ENCODE assay signal across 2 fruit fly cellular contexts in genomic region chr3R:24717289-24717688, dm6.
TF ChIP-seq lines count a peak whose summit lies in the region.

Gene Polr2L (plus strand): TSS chr3R:24717511.

- no peak for TF ChIP-seq CTCF in whole organism, embryonic (GFP tag; optimal IDR thresholded peaks at IDR 0.05; lab: Kevin White, UChicago)

TF ChIP-seq in whole organism, embryonic, 481 proteins besides CTCF, POLR2A, EP300 and RAD21 (continues in another document):
- TF ChIP-seq CG6765 (GFP tag; optimal IDR thresholded peaks at IDR 0.05; lab: Kevin White, UChicago): no peak
- TF ChIP-seq Nf-YA (GFP tag; IDR thresholded peaks at IDR 0.05; lab: Robert Waterston, UW): no peak
- TF ChIP-seq CG10321 (GFP tag; IDR thresholded peaks at IDR 0.05; lab: Robert Waterston, UW): no peak
- no peak for TF ChIP-seq wek (GFP tag; optimal IDR thresholded peaks at IDR 0.05; lab: Kevin White, UChicago)
- no peak for TF ChIP-seq CG7928 (GFP tag; optimal IDR thresholded peaks at IDR 0.05; lab: Kevin White, UChicago)
- no peak for TF ChIP-seq CG9817 (tag; optimal IDR thresholded peaks at IDR 0.05; lab: Kevin White, UChicago)
- TF ChIP-seq CG12659 (GFP tag; optimal IDR thresholded peaks at IDR 0.05; lab: Kevin White, UChicago): no peak
- no peak for TF ChIP-seq CG17829 (tag; optimal IDR thresholded peaks at IDR 0.05; lab: Kevin White, UChicago)
- TF ChIP-seq bigmax (GFP tag; optimal IDR thresholded peaks at IDR 0.05; lab: Kevin White, UChicago): no peak
- peak; percentile 50 for TF ChIP-seq CG2116 (GFP tag; optimal IDR thresholded peaks at IDR 0.05; lab: Kevin White, UChicago)
- TF ChIP-seq sug (tag; optimal IDR thresholded peaks at IDR 0.05; lab: Kevin White, UChicago): no peak
- peak; percentile 70 for TF ChIP-seq Dp (GFP tag; optimal IDR thresholded peaks at IDR 0.05; lab: Kevin White, UChicago)
- no peak for TF ChIP-seq NK7.1 (GFP tag; optimal IDR thresholded peaks at IDR 0.05; lab: Kevin White, UChicago)
- no peak for TF ChIP-seq ATbp (GFP tag; optimal IDR thresholded peaks at IDR 0.05; lab: Kevin White, UChicago)
- no peak for TF ChIP-seq Usf (GFP tag; optimal IDR thresholded peaks at IDR 0.05; lab: Kevin White, UChicago)
- no peak for TF ChIP-seq CG8359 (GFP tag; optimal IDR thresholded peaks at IDR 0.05; lab: Kevin White, UChicago; ENCODE audit: borderline replicate concordance)
- TF ChIP-seq phol (tag; optimal IDR thresholded peaks at IDR 0.05; lab: Kevin White, UChicago): no peak
- TF ChIP-seq CG11093 (GFP tag; IDR thresholded peaks at IDR 0.05; lab: Robert Waterston, UW): no peak
- no peak for TF ChIP-seq CG3847 (GFP tag; IDR thresholded peaks at IDR 0.05; lab: Robert Waterston, UW)
- TF ChIP-seq slou (GFP tag; optimal IDR thresholded peaks at IDR 0.05; lab: Kevin White, UChicago): no peak
- no peak for TF ChIP-seq D19A (tag; optimal IDR thresholded peaks at IDR 0.05; lab: Kevin White, UChicago)
- TF ChIP-seq Hey (tag; optimal IDR thresholded peaks at IDR 0.05; lab: Kevin White, UChicago): no peak
- TF ChIP-seq az2 (GFP tag; optimal IDR thresholded peaks at IDR 0.05; lab: Kevin White, UChicago): no peak
- no peak for TF ChIP-seq CG6175 (GFP tag; IDR thresholded peaks at IDR 0.05; lab: Robert Waterston, UW)
- no peak for TF ChIP-seq prd (optimal IDR thresholded peaks at IDR 0.05; lab: Kevin White, UChicago)
- TF ChIP-seq prd (GFP tag; IDR thresholded peaks at IDR 0.05; lab: Robert Waterston, UW): no peak
- no peak for TF ChIP-seq CG15514 (GFP tag; optimal IDR thresholded peaks at IDR 0.05; lab: Kevin White, UChicago)
- no peak for TF ChIP-seq CG43689 (GFP tag; IDR thresholded peaks at IDR 0.05; lab: Robert Waterston, UW)
- TF ChIP-seq Mad (GFP tag; optimal IDR thresholded peaks at IDR 0.05; lab: Kevin White, UChicago): no peak
- TF ChIP-seq CG31441 (GFP tag; IDR thresholded peaks at IDR 0.05; lab: Robert Waterston, UW): no peak
- no peak for TF ChIP-seq TFAM (GFP tag; optimal IDR thresholded peaks at IDR 0.05; lab: Kevin White, UChicago)
- TF ChIP-seq salm (tag; optimal IDR thresholded peaks at IDR 0.05; lab: Kevin White, UChicago): no peak
- TF ChIP-seq sob (GFP tag; IDR thresholded peaks at IDR 0.05; lab: Robert Waterston, UW): no peak
- TF ChIP-seq HLH3B (GFP tag; IDR thresholded peaks at IDR 0.05; lab: Robert Waterston, UW): no peak
- TF ChIP-seq sqz (GFP tag; optimal IDR thresholded peaks at IDR 0.05; lab: Kevin White, UChicago): no peak
- TF ChIP-seq CG11723 (GFP tag; optimal IDR thresholded peaks at IDR 0.05; lab: Kevin White, UChicago): no peak
- no peak for TF ChIP-seq Rfx (GFP tag; IDR thresholded peaks at IDR 0.05; lab: Robert Waterston, UW)
- no peak for TF ChIP-seq CG8924 (tag; optimal IDR thresholded peaks at IDR 0.05; lab: Kevin White, UChicago)
- no peak for TF ChIP-seq Taf1 (GFP tag; IDR thresholded peaks at IDR 0.05; lab: Robert Waterston, UW)
- TF ChIP-seq pum (GFP tag; optimal IDR thresholded peaks at IDR 0.05; lab: Kevin White, UChicago): no peak
- peak; percentile 50; the same call in 1 of the 2 replicates for TF ChIP-seq MBD-R2 (GFP tag; IDR thresholded peaks at IDR 0.05; lab: Robert Waterston, UW)
- no peak for TF ChIP-seq ac (GFP tag; optimal IDR thresholded peaks at IDR 0.05; lab: Kevin White, UChicago)
- no peak for TF ChIP-seq vnd (GFP tag; IDR thresholded peaks at IDR 0.05; lab: Robert Waterston, UW; ENCODE audit: partially characterized antibody)
- TF ChIP-seq ara (GFP tag; IDR thresholded peaks at IDR 0.05; lab: Robert Waterston, UW): no peak
- TF ChIP-seq CG14965 (GFP tag; optimal IDR thresholded peaks at IDR 0.05; lab: Kevin White, UChicago; ENCODE audit: borderline replicate concordance): no peak
- no peak for TF ChIP-seq CG17802 (tag; optimal IDR thresholded peaks at IDR 0.05; lab: Kevin White, UChicago)
- no peak for TF ChIP-seq NfI (GFP tag; optimal IDR thresholded peaks at IDR 0.05; lab: Kevin White, UChicago)
- TF ChIP-seq CG8765 (GFP tag; IDR thresholded peaks at IDR 0.05; lab: Robert Waterston, UW): no peak
- peak; percentile 53 for TF ChIP-seq CG9797 (GFP tag; optimal IDR thresholded peaks at IDR 0.05; lab: Kevin White, UChicago)

TF ChIP-seq in whole organism, prepupa, 60 proteins besides CTCF, POLR2A, EP300 and RAD21:
- no peak for TF ChIP-seq CG32006 (GFP tag; optimal IDR thresholded peaks at IDR 0.05; lab: Kevin White, UChicago)
- peak; percentile 74 for TF ChIP-seq dsx (GFP tag; optimal IDR thresholded peaks at IDR 0.05; lab: Kevin White, UChicago; ENCODE audit: poor library complexity, severe bottlenecking)
- TF ChIP-seq CG3919 (GFP tag; optimal IDR thresholded peaks at IDR 0.05; lab: Kevin White, UChicago): no peak
